Worm (Caenorhabditis elegans) whole organism, L2 larva: Measurements from ENCODE around the gene oac-42.
"Not testable (repeated sequence)": the region's sequence is repeated elsewhere in the genome, so short reads cannot be mapped to it uniquely, and the experiment has no call there.

Experiments
- blmp-1 ChIP-seq: sonication (generic microtip); optimal IDR thresholded peaks from 2 replicates; lab custom pipeline; 2017; ENCODE audit warnings: missing genetic modification characterization, mild to moderate bottlenecking, missing compliant biosample characterization, antibody characterized with exemption, moderate library complexity; ENCODE audit not compliant: insufficient read depth
- fos-1 ChIP-seq: fragments of 150-350 bp; optimal IDR thresholded peaks from 2 replicates; lab custom pipeline; 2014; ENCODE audit warnings: missing biosample characterization, missing genetic modification characterization
- nhr-12 ChIP-seq: fragments of 150-350 bp; optimal IDR thresholded peaks from 2 replicates; lab custom pipeline; 2014; ENCODE audit warnings: missing biosample characterization, missing genetic modification characterization
- nhr-77 ChIP-seq: fragments of 150-350 bp; optimal IDR thresholded peaks from 2 replicates; lab custom pipeline; 2014; ENCODE audit warnings: missing biosample characterization, missing genetic modification characterization

DNA sequence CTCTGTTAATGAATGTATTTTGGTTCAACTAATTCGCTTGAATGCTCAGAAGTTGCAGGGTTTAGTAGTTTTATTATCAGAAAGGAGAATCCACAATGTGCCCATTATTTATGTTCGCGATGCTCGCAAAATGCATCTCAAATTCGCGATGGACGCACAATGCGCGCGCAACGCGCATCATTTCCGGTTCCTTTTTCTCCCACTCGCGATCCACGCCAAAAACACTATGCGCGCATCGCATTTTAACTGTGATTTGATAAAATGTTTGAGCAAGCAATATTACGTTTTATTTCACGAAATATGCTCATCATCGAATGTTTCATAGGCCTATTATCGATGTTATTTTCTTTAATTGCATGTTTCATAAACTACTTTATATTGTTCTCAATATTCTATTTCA is 45.3 kb upstream of the oac-42 start, which contains the start of gene srbc-77:
- not testable (repeated sequence) for TF ChIP-seq blmp-1; nhr-12 (tag; lab: Kevin White, UChicago); fos-1 (tag; lab: Kevin White, UChicago); nhr-77 (tag; lab: Kevin White, UChicago)
